Fruit fly (Drosophila melanogaster): ENCODE results near the gene Pten.

Gene Pten

DNA sequence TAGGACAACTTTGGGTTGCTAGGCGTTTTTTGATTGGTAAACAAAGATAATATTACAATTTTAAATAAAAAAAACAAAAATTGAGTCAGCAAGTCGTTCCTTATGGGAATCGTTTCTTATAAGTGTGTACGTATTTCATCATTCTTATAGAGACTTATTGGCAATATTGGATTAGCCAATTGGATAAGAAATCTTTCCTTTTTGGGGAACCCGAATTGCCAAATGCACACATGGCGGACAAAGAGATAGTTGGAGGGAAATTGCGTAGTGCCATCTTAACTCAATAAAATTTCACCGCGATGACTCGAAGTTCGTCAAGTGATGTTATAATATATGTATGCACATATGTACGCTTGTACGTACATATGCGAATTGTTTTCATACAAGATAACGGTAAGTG, 30.4 kb upstream of the Pten start:
- TF ChIP-seq usp (GFP tag; optimal IDR thresholded peaks at IDR 0.05), result no peak
- no peak for TF ChIP-seq EcR (GFP tag; optimal IDR thresholded peaks at IDR 0.05)
- TF ChIP-seq psq (optimal IDR thresholded peaks at IDR 0.05), result no peak
- TF ChIP-seq CG8478 (optimal IDR thresholded peaks at IDR 0.05), result no peak
- TF ChIP-seq pan (optimal IDR thresholded peaks at IDR 0.05), result no peak
- TF ChIP-seq Dll (optimal IDR thresholded peaks at IDR 0.05), result no peak

DNA sequence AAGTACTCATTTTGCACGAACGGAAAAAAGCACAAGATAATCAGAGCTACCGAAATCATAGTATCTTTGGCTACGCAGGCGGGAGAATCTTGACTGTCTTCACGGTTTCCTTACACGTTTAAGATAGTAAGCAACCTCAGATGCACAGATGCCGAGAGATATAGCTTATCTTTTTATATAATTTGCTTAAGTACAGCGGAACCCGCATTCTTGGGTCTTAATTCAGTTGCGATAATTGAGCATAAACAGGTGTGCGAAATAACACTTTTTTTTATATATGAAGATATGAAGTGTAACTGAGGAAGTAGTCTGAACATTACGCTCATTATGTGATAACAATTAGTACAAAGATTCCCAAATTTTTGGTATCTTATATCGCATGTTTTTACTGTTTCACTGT, 19.9 kb upstream of the Pten start, which contains the start of gene CG34043:
Gene CG34043, minus strand, starts transcription at position 101 of the 400 bp plus-strand sequence.
- no peak for TF ChIP-seq CG8478 (optimal IDR thresholded peaks at IDR 0.05)
- no peak for TF ChIP-seq usp (GFP tag; optimal IDR thresholded peaks at IDR 0.05)
- TF ChIP-seq EcR (GFP tag; optimal IDR thresholded peaks at IDR 0.05), result no peak
- no peak for TF ChIP-seq pan (optimal IDR thresholded peaks at IDR 0.05)
- no peak for TF ChIP-seq psq (optimal IDR thresholded peaks at IDR 0.05)
- no peak for TF ChIP-seq Dll (optimal IDR thresholded peaks at IDR 0.05)

DNA sequence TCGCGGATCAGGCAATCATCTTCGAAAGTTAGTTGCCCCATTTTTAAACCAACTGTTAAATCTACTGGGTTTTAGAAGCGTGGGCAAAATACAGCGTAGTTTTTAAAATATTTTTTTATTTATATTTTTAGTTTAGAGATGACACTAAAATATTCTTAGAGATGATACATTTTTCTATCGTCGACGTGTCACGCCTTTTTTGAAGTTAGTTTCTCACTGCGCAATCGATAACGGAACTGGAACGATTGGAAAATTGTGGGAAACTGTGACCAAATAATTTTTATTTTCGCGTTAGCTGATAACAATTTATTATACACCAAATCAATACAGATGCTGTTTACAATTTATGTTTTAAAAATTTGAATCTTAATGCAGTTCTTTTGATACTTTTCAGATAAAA, 17.8 kb upstream of the Pten start, which contains the start of gene Utx:
Gene Utx, minus strand, starts transcription at position 154 of the 400 bp plus-strand sequence.
- TF ChIP-seq pan (optimal IDR thresholded peaks at IDR 0.05) (no peak), CG8478 (optimal IDR thresholded peaks at IDR 0.05) (no peak), psq (optimal IDR thresholded peaks at IDR 0.05) (no peak), EcR (GFP tag; optimal IDR thresholded peaks at IDR 0.05) (no peak), usp (GFP tag; optimal IDR thresholded peaks at IDR 0.05) (no peak), Dll (optimal IDR thresholded peaks at IDR 0.05) (no peak)

DNA sequence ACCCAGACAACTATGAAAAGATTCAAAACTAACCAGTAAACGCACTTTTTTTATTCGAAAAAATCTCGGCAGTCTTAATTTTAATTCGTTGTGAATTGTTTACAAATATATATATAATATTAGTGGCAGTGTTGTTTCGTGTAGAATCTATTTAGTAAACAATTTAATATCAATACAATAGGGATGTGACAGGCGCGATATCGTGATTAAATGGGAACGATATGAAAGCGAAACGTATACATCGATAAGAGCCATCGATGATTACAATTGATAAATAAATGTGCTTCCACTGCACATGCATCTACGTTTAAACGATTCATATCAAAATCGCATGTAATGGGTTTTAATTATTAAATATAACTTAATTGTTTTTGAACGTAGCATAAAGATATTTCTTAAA, 16.5 kb upstream of the Pten start:
- no peak for TF ChIP-seq Dll (optimal IDR thresholded peaks at IDR 0.05)
- no peak for TF ChIP-seq pan (optimal IDR thresholded peaks at IDR 0.05)
- TF ChIP-seq CG8478 (optimal IDR thresholded peaks at IDR 0.05), result no peak
- TF ChIP-seq usp (GFP tag; optimal IDR thresholded peaks at IDR 0.05), result no peak
- TF ChIP-seq psq (optimal IDR thresholded peaks at IDR 0.05), result no peak
- no peak for TF ChIP-seq EcR (GFP tag; optimal IDR thresholded peaks at IDR 0.05)

DNA sequence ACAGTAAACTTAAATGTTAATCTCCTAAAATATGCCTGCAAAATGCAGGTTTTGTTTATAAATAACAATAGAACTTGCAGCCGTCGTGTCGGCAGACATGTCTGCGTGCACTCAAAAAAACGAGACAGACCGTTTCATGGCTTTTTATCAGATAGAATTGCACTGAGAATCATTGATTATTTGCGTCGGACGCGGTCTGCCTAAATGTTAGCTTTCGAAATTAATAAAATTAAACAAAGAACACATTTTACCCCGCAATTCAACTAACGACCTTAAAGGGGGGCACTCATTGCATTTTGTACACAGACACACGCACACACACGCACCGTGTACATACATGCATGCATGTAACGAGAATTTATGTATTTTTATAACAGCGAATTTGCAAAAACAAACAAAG, 16.0 kb upstream of the Pten start:
- no peak for TF ChIP-seq Dll (optimal IDR thresholded peaks at IDR 0.05)
- TF ChIP-seq usp (GFP tag; optimal IDR thresholded peaks at IDR 0.05), result no peak
- TF ChIP-seq pan (optimal IDR thresholded peaks at IDR 0.05), result no peak
- no peak for TF ChIP-seq EcR (GFP tag; optimal IDR thresholded peaks at IDR 0.05)
- no peak for TF ChIP-seq psq (optimal IDR thresholded peaks at IDR 0.05)
- TF ChIP-seq CG8478 (optimal IDR thresholded peaks at IDR 0.05), result no peak

DNA sequence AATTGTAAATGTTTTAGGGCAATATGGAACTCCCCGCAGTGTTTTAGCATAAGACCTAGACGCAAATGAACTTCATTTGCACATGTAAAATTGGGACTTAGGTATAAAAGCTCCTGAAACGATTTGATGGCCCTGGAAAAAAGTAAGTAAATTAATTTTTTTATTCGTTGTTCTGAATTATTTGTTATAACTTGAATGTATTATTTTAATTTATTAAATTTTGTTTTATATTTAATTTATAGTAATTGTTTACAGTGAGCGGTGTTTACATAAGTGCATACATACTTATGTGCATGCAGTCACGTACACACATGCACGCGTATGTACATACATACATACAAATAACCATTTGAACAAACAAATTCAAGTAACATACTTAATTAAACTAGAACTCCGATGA, 15.6 kb upstream of the Pten start:
- no peak for TF ChIP-seq Dll (optimal IDR thresholded peaks at IDR 0.05)
- no peak for TF ChIP-seq pan (optimal IDR thresholded peaks at IDR 0.05)
- TF ChIP-seq CG8478 (optimal IDR thresholded peaks at IDR 0.05), result no peak
- TF ChIP-seq psq (optimal IDR thresholded peaks at IDR 0.05), result no peak
- no peak for TF ChIP-seq usp (GFP tag; optimal IDR thresholded peaks at IDR 0.05)
- no peak for TF ChIP-seq EcR (GFP tag; optimal IDR thresholded peaks at IDR 0.05)

DNA sequence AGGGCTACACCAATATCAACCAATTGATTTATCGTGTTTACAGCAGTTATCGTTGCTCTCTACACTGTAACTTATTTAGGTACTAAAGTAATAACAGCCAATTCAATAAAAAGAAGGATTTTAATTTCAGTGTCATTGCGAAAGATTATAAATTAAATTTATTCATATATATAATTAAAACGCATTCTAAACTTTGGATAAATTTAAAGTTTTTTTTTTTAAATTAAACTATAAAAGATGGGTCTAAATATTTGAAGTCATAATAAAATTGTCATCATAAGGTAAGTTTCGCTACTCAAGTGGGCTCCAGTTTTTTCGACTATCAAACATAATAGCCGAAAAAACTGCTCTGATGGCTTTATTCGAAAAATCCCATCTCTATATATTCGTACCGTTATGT, 11.4 kb upstream of the Pten start, which contains the start of gene trk:
Gene trk, minus strand, starts transcription at position 101 of the 400 bp plus-strand sequence.
- TF ChIP-seq CG8478 (optimal IDR thresholded peaks at IDR 0.05), result no peak

DNA sequence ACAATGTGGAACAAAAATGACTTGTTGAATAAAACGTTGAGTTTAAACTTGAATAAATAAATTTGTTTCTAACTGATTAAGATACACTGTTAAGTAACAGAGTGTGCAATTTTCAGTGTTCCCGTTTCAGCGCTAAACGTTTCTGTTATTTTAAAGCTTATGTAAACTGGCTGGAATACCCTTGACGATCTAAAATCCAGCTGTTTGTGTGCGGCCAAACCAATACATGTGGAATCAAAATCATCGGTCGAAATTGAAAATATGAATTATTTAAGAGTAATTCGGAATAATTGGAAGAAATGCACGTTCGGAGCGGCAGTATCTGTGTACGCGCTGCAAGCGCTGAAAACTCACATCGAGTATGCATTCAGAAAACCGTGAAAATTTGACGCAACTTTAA, 9.0 kb upstream of the Pten start, which contains the start of gene Mulk:
Gene Mulk, plus strand, starts transcription at position 198 of the 400 bp plus-strand sequence.
- TF ChIP-seq EcR (GFP tag; optimal IDR thresholded peaks at IDR 0.05) (no peak), psq (optimal IDR thresholded peaks at IDR 0.05) (no peak), Dll (optimal IDR thresholded peaks at IDR 0.05) (no peak), pan (optimal IDR thresholded peaks at IDR 0.05) (no peak), CG8478 (optimal IDR thresholded peaks at IDR 0.05) (no peak), usp (GFP tag; optimal IDR thresholded peaks at IDR 0.05) (no peak)

DNA sequence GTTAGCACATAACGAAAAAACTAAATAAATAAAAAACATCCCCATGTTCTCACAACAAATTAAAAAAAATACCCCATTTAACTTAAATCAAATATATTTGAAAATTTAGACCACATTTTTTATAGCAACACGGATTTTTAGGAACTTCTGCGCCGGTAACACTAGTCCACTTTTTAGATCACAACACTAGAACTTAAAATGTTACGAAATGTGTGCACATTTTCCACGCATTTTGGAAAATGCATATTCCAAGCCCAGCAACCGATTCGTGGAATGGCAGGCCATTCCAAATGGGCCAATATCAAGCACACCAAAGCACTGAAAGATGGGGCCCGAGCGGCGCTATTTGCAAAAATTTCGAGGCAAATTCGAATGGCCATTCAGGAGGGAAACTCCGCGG, 7.8 kb upstream of the Pten start, which contains the start of gene CG4957:
Gene CG4957, plus strand, starts transcription at position 185 of the 400 bp plus-strand sequence.
- no peak for TF ChIP-seq EcR (GFP tag; optimal IDR thresholded peaks at IDR 0.05)
- no peak for TF ChIP-seq psq (optimal IDR thresholded peaks at IDR 0.05)
- TF ChIP-seq pan (optimal IDR thresholded peaks at IDR 0.05), result no peak
- no peak for TF ChIP-seq usp (GFP tag; optimal IDR thresholded peaks at IDR 0.05)
- TF ChIP-seq CG8478 (optimal IDR thresholded peaks at IDR 0.05), result no peak
- TF ChIP-seq Dll (optimal IDR thresholded peaks at IDR 0.05), result no peak

DNA sequence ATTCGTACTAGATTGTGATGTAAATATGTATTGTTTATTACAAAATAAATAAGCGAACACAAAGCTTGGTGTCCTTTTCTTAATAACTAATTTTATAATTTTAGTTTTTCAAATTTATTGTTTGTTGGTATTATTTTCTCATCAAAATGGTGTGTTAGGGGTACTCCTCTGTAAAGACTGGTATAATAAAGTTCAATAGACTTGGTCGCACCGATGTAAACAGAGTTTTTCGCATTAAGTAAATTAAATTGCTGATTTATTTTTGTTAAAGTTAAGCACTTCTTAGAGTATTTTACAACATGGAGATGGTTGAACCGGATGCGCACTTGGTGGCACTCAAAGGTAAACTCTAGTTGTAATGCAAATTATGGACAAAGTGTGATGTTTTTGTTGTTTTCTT, 5.7 kb upstream of the Pten start, which contains the start of gene CG4953:
Gene CG4953, plus strand, starts transcription at position 193 of the 400 bp plus-strand sequence.
- TF ChIP-seq usp (GFP tag; optimal IDR thresholded peaks at IDR 0.05) (no peak), Dll (optimal IDR thresholded peaks at IDR 0.05) (no peak), psq (optimal IDR thresholded peaks at IDR 0.05) (no peak), EcR (GFP tag; optimal IDR thresholded peaks at IDR 0.05) (no peak), CG8478 (optimal IDR thresholded peaks at IDR 0.05) (no peak), pan (optimal IDR thresholded peaks at IDR 0.05) (no peak)

DNA sequence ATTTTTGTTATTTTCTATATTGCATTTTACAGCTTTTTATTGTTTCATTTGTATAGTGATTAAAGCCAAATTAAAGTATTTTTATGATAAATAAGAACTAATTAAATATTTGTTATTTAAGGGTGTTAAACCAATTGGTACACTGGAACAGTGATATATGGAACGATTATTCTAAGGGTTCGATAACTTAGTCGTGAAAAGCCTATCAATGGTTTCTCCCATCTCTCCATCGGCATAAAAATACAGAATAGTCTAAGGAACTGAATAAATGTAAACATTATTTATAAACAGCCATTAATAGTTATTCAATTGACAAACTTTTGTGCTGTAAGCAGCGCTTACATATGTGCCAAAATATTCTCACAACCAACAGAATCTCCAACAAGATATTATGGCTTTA, 4.3 kb upstream of the Pten start, which contains the start of gene Mob3:
Gene Mob3, plus strand, starts transcription at position 208 of the 400 bp plus-strand sequence.
- TF ChIP-seq EcR (GFP tag; optimal IDR thresholded peaks at IDR 0.05), result no peak
- TF ChIP-seq usp (GFP tag; optimal IDR thresholded peaks at IDR 0.05), result no peak
- no peak for TF ChIP-seq pan (optimal IDR thresholded peaks at IDR 0.05)
- TF ChIP-seq CG8478 (optimal IDR thresholded peaks at IDR 0.05), result no peak
- no peak for TF ChIP-seq Dll (optimal IDR thresholded peaks at IDR 0.05)
- no peak for TF ChIP-seq psq (optimal IDR thresholded peaks at IDR 0.05)

DNA sequence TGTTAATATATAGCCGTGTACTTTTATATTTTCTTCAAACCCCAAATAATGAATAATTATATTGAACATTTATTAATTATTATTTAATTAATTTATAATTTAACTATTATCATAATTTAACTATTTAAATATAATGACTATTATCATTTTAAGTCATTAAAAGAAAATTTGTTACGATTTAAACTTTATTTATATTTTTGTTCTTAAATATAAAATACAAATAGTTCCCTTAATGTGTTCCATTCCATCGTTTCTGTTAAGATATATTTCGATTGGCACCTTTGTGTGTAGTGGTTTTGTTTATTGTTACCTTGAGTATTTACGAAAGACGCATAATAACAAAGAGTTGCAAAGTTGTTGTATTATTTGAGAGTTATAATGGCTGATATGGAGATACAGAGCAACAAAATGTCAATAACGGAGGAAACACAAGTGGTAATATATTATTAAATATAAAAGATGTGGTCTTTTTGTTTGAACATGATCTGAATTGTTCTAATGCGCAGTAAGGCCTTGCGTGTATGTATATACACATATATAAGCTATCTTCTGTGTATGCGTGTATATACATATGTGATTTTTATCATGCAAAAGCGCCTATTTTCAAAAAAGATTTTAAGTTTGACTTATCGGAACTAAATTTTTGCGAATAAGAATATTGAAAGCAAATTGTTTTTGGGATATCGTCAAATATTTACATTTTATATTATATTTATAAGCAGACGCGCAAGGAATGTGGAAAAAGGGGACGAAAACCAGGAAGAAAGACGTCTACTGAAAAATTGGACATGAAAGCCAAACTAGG, 3.2 kb upstream of the Pten start, which contains the start of gene REPTOR-BP:
Gene REPTOR-BP, plus strand, starts transcription at position 296 of the 805 bp plus-strand sequence.
- TF ChIP-seq pan (optimal IDR thresholded peaks at IDR 0.05) (no peak), usp (GFP tag; optimal IDR thresholded peaks at IDR 0.05) (no peak), psq (optimal IDR thresholded peaks at IDR 0.05) (no peak), EcR (GFP tag; optimal IDR thresholded peaks at IDR 0.05) (no peak), Dll (optimal IDR thresholded peaks at IDR 0.05) (no peak), CG8478 (optimal IDR thresholded peaks at IDR 0.05) (no peak)
